ENCODE assay signal across 4 fruit fly cellular contexts in genomic region chr3L:15108524-15108923, dm6.
TF ChIP-seq lines count a peak whose summit lies in the region.

No protein-coding gene starts in this region.

- no peak for TF ChIP-seq CTCF in whole organism, embryonic (GFP tag; optimal IDR thresholded peaks at IDR 0.05; lab: Kevin White, UChicago)

TF ChIP-seq in whole organism, adult, 20 proteins besides CTCF, POLR2A, EP300 and RAD21:
- TF ChIP-seq Hr96 (GFP tag; optimal IDR thresholded peaks at IDR 0.05; lab: Kevin White, UChicago) (no peak), CG7045 (GFP tag; optimal IDR thresholded peaks at IDR 0.05; lab: Kevin White, UChicago) (no peak), kay (GFP tag; lab: Kevin White, UChicago; ENCODE audit: borderline replicate concordance) (no peak), Mnt (GFP tag; optimal IDR thresholded peaks at IDR 0.05; lab: Kevin White, UChicago) (no peak), pad (GFP tag; optimal IDR thresholded peaks at IDR 0.05; lab: Kevin White, UChicago) (peak; percentile 24), CG7101 (tag; optimal IDR thresholded peaks at IDR 0.05; lab: Kevin White, UChicago) (no peak), CG12768 (GFP tag; optimal IDR thresholded peaks at IDR 0.05; lab: Kevin White, UChicago) (no peak), Clk (GFP tag; optimal IDR thresholded peaks at IDR 0.05; lab: Kevin White, UChicago) (no peak), toe (GFP tag; optimal IDR thresholded peaks at IDR 0.05; lab: Kevin White, UChicago) (no peak), ovo (GFP tag; optimal IDR thresholded peaks at IDR 0.05; lab: Kevin White, UChicago) (peak; percentile 45)

TF ChIP-seq in whole organism, embryonic, 481 proteins besides CTCF, POLR2A, EP300 and RAD21:
- TF ChIP-seq br (optimal IDR thresholded peaks at IDR 0.05; lab: Kevin White, UChicago) (no peak), z (GFP tag; IDR thresholded peaks at IDR 0.05; lab: Robert Waterston, UW) (peak; percentile 37; the same call in 1 of the 3 replicates)

TF ChIP-seq in whole organism, prepupa, 60 proteins besides CTCF, POLR2A, EP300 and RAD21:
- peak; percentile 53 for TF ChIP-seq eg (GFP tag; IDR thresholded peaks at IDR 0.05; lab: Robert Waterston, UW)
- no peak for TF ChIP-seq cyc (GFP tag; optimal IDR thresholded peaks at IDR 0.05; lab: Kevin White, UChicago)
- TF ChIP-seq Hr4 (GFP tag; optimal IDR thresholded peaks at IDR 0.05; lab: Kevin White, UChicago) = no peak
- no peak for TF ChIP-seq CG6808 (GFP tag; optimal IDR thresholded peaks at IDR 0.05; lab: Kevin White, UChicago)
- no peak for TF ChIP-seq fd59A (GFP tag; optimal IDR thresholded peaks at IDR 0.05; lab: Kevin White, UChicago)
- no peak for TF ChIP-seq spab (GFP tag; optimal IDR thresholded peaks at IDR 0.05; lab: Kevin White, UChicago)
- TF ChIP-seq CG8119 (GFP tag; IDR thresholded peaks at IDR 0.05; lab: Robert Waterston, UW) = no peak
- no peak for TF ChIP-seq CG8319 (GFP tag; optimal IDR thresholded peaks at IDR 0.05; lab: Kevin White, UChicago)
- no peak for TF ChIP-seq svp (GFP tag; lab: Kevin White, UChicago)
- TF ChIP-seq ss (GFP tag; optimal IDR thresholded peaks at IDR 0.05; lab: Kevin White, UChicago) = no peak
- TF ChIP-seq vri (GFP tag; optimal IDR thresholded peaks at IDR 0.05; lab: Kevin White, UChicago) = no peak
- TF ChIP-seq CG16779 (tag; optimal IDR thresholded peaks at IDR 0.05; lab: Kevin White, UChicago) = no peak
- TF ChIP-seq CG6276 (GFP tag; optimal IDR thresholded peaks at IDR 0.05; lab: Kevin White, UChicago) = peak; percentile 39
- TF ChIP-seq CG15336 (GFP tag; IDR thresholded peaks at IDR 0.05; lab: Robert Waterston, UW) = peak; percentile 13; the same call in 1 of the 2 replicates
- TF ChIP-seq dsx (GFP tag; optimal IDR thresholded peaks at IDR 0.05; lab: Kevin White, UChicago; ENCODE audit: poor library complexity, severe bottlenecking) = no peak
- TF ChIP-seq CG4318 (GFP tag; optimal IDR thresholded peaks at IDR 0.05; lab: Kevin White, UChicago) = no peak
- TF ChIP-seq Eip78C (GFP tag; lab: Kevin White, UChicago) = no peak
- TF ChIP-seq CG6163 (GFP tag; IDR thresholded peaks at IDR 0.05; lab: Robert Waterston, UW) = no peak
- TF ChIP-seq CG6854 (GFP tag; optimal IDR thresholded peaks at IDR 0.05; lab: Kevin White, UChicago) = no peak

TF ChIP-seq in whole organism, pupa, 21 proteins besides CTCF, POLR2A, EP300 and RAD21:
- TF ChIP-seq CG10348 (GFP tag; IDR thresholded peaks at IDR 0.05; lab: Robert Waterston, UW) (no peak), gl (tag; optimal IDR thresholded peaks at IDR 0.05; lab: Kevin White, UChicago) (no peak), Pif1A (GFP tag; optimal IDR thresholded peaks at IDR 0.05; lab: Kevin White, UChicago) (no peak), CG15710 (tag; optimal IDR thresholded peaks at IDR 0.05; lab: Kevin White, UChicago) (no peak), CG4496 (GFP tag; IDR thresholded peaks at IDR 0.05; lab: Robert Waterston, UW) (peak; percentile 67), CG9948 (tag; optimal IDR thresholded peaks at IDR 0.05; lab: Kevin White, UChicago) (no peak), CG8159 (tag; optimal IDR thresholded peaks at IDR 0.05; lab: Kevin White, UChicago) (no peak), EcR (GFP tag; optimal IDR thresholded peaks at IDR 0.05; lab: Kevin White, UChicago) (no peak), Ets98B (GFP tag; IDR thresholded peaks at IDR 0.05; lab: Robert Waterston, UW) (0 out of 2 replicates have a peak, but pooled peaks have one; percentile 4), CG12605 (GFP tag; IDR thresholded peaks at IDR 0.05; lab: Robert Waterston, UW) (no peak), D1 (tag; optimal IDR thresholded peaks at IDR 0.05; lab: Kevin White, UChicago) (no peak), Pif1B (GFP tag; optimal IDR thresholded peaks at IDR 0.05; lab: Kevin White, UChicago) (no peak), CG32121 (GFP tag; IDR thresholded peaks at IDR 0.05; lab: Robert Waterston, UW) (no peak), fd96Ca (GFP tag; IDR thresholded peaks at IDR 0.05; lab: Robert Waterston, UW) (peak; percentile 34; the same call in 1 of the 3 replicates), Snoo (tag; optimal IDR thresholded peaks at IDR 0.05; lab: Kevin White, UChicago) (no peak), CG17806 (tag; optimal IDR thresholded peaks at IDR 0.05; lab: Kevin White, UChicago) (no peak), CG13204 (GFP tag; optimal IDR thresholded peaks at IDR 0.05; lab: Kevin White, UChicago) (no peak), CG34367 (tag; optimal IDR thresholded peaks at IDR 0.05; lab: Kevin White, UChicago) (no peak), CG14655 (GFP tag; optimal IDR thresholded peaks at IDR 0.05; lab: Kevin White, UChicago) (no peak)
